Worm (Caenorhabditis elegans) whole organism, young adult: ENCODE results near the gene str-64.

Source experiments
- B0336.3 ChIP-seq: fragments of 200-800 bp; sonication (Bioruptor generic); IDR thresholded peaks from 2 replicates; pipeline ENCODE4 v1.3.6; 2022; ENCODE audit warnings: missing genetic modification characterization, missing compliant biosample characterization
- F57C9.4 ChIP-seq: sonication (generic microtip); optimal IDR thresholded peaks from 2 replicates; lab custom pipeline; 2017; ENCODE audit warnings: mild to moderate bottlenecking, missing genetic modification characterization, missing compliant biosample characterization
- K12H6.12 ChIP-seq: fragments of 200-800 bp; sonication (Bioruptor generic); optimal IDR thresholded peaks from 2 replicates; lab custom pipeline; 2018; ENCODE audit warnings: mild to moderate bottlenecking, missing genetic modification characterization, missing compliant biosample characterization
- T26A5.8 ChIP-seq: sonication (generic microtip); optimal IDR thresholded peaks from 2 replicates; lab custom pipeline; 2016; ENCODE audit warnings: missing genetic modification characterization, missing compliant biosample characterization
- Y79H2A.3 ChIP-seq: fragments of 200-800 bp; sonication (Bioruptor generic); conservative IDR thresholded peaks from 2 replicates; pipeline ENCODE4 v1.3.6; 2022; ENCODE audit warnings: missing genetic modification reagents, missing genetic modification characterization, missing compliant biosample characterization
- ZK185.1 ChIP-seq: sonication (generic microtip); optimal IDR thresholded peaks from 2 replicates; lab custom pipeline; 2016; ENCODE audit warnings: mild to moderate bottlenecking, missing genetic modification characterization, missing compliant biosample characterization; ENCODE audit not compliant: poor library complexity, severe bottlenecking
- akir-1 ChIP-seq: fragments of 200-800 bp; sonication (Bioruptor generic); optimal IDR thresholded peaks from 2 replicates; lab custom pipeline; 2018; ENCODE audit warnings: mild to moderate bottlenecking, missing genetic modification characterization, moderate library complexity, missing compliant biosample characterization
- aptf-2 ChIP-seq: fragments of 200-800 bp; sonication (Bioruptor generic); conservative IDR thresholded peaks from 2 replicates; pipeline ENCODE4 v1.3.6; 2022; ENCODE audit warnings: missing genetic modification reagents, missing genetic modification characterization, missing compliant biosample characterization
- athp-1 ChIP-seq: sonication (generic microtip); optimal IDR thresholded peaks from 2 replicates; lab custom pipeline; 2017; ENCODE audit warnings: mild to moderate bottlenecking, missing genetic modification characterization, missing compliant biosample characterization
- attf-6 ChIP-seq: fragments of 200-800 bp; sonication (Bioruptor generic); IDR thresholded peaks from 2 replicates; pipeline ENCODE4 v1.3.6; 2022; ENCODE audit warnings: missing genetic modification reagents, missing genetic modification characterization, missing compliant biosample characterization
- bed-1 ChIP-seq: fragments of 200-800 bp; sonication (Bioruptor generic); IDR thresholded peaks from 2 replicates; pipeline ENCODE4 v1.3.6; 2022; ENCODE audit warnings: missing genetic modification reagents, missing genetic modification characterization, missing compliant biosample characterization
- ccch-3 ChIP-seq: fragments of 200-800 bp; sonication (Bioruptor generic); optimal IDR thresholded peaks from 2 replicates; lab custom pipeline; 2018; ENCODE audit warnings: mild to moderate bottlenecking, missing genetic modification characterization, missing compliant biosample characterization
- cebp-1 ChIP-seq, 2 experiments: fragments of 200-800 bp in 1 of 2; sonication (Bioruptor generic) in 1 of 2; sonication (generic microtip) in 1 of 2; IDR thresholded peaks in 1 of 2; optimal IDR thresholded peaks in 1 of 2; 2 replicates each; pipeline versions ENCODE4 v1.3.6 to Lab custom; 2017 to 2022; ENCODE audit warnings: missing compliant biosample characterization in 2 of 2, missing genetic modification characterization in 2 of 2, mild to moderate bottlenecking in 1 of 2, missing genetic modification reagents in 1 of 2, moderate library complexity in 1 of 2
- cebp-2 ChIP-seq: fragments of 200-800 bp; sonication (Bioruptor generic); IDR thresholded peaks from 2 replicates; pipeline ENCODE4 v1.3.6; 2022; ENCODE audit warnings: missing genetic modification characterization, missing compliant biosample characterization
- ceh-79 ChIP-seq: sonication (generic microtip); optimal IDR thresholded peaks from 2 replicates; lab custom pipeline; 2017; ENCODE audit warnings: mild to moderate bottlenecking, missing genetic modification characterization, missing compliant biosample characterization
- ceh-91 ChIP-seq: fragments of 200-800 bp; sonication (Bioruptor generic); IDR thresholded peaks from 2 replicates; pipeline ENCODE4 v1.3.6; 2022; ENCODE audit warnings: missing genetic modification reagents, missing genetic modification characterization, missing compliant biosample characterization
- die-1 ChIP-seq: sonication (generic microtip); optimal IDR thresholded peaks from 2 replicates; lab custom pipeline; 2016; ENCODE audit warnings: missing genotype, mild to moderate bottlenecking, missing genetic modification characterization, missing compliant biosample characterization
- dox-1 ChIP-seq: fragments of 200-800 bp; sonication (Bioruptor generic); IDR thresholded peaks from 2 replicates; pipeline ENCODE4 v1.3.6; 2022; ENCODE audit warnings: missing genetic modification reagents, missing genetic modification characterization, missing compliant biosample characterization
- fkh-3 ChIP-seq: sonication (generic microtip); optimal IDR thresholded peaks from 2 replicates; lab custom pipeline; 2016; ENCODE audit warnings: mild to moderate bottlenecking, missing genetic modification characterization, missing compliant biosample characterization
- hlh-12 ChIP-seq: sonication (generic microtip); optimal IDR thresholded peaks from 2 replicates; lab custom pipeline; 2016; ENCODE audit warnings: missing genetic modification characterization, missing compliant biosample characterization
- hlh-26 ChIP-seq: fragments of 200-800 bp; sonication (Bioruptor generic); conservative IDR thresholded peaks from 2 replicates; pipeline ENCODE4 v1.3.6; 2022; ENCODE audit warnings: missing genetic modification reagents, missing genetic modification characterization, missing compliant biosample characterization
- hmg-1.2 ChIP-seq: fragments of 200-800 bp; sonication (Bioruptor generic); IDR thresholded peaks from 2 replicates; pipeline ENCODE4 v1.3.6; 2022; ENCODE audit warnings: missing genetic modification reagents, missing genetic modification characterization, missing compliant biosample characterization
- hrde-1 ChIP-seq: sonication (generic microtip); optimal IDR thresholded peaks from 2 replicates; lab custom pipeline; 2016; ENCODE audit warnings: missing genetic modification characterization, mild to moderate bottlenecking, missing compliant biosample characterization, moderate library complexity, missing genotype, missing genetic modification reagents, borderline replicate concordance
- lag-1 ChIP-seq: fragments of 200-800 bp; sonication (Bioruptor generic); IDR thresholded peaks from 2 replicates; pipeline ENCODE4 v1.3.6; 2022; ENCODE audit warnings: missing genetic modification reagents, missing genetic modification characterization, missing compliant biosample characterization
- let-526 ChIP-seq: fragments of 200-800 bp; sonication (Bioruptor generic); IDR thresholded peaks from 2 replicates; pipeline ENCODE4 v1.3.6; 2022; ENCODE audit warnings: missing genetic modification reagents, missing genetic modification characterization, missing compliant biosample characterization
- lin-35 ChIP-seq, 3 experiments: fragments of 150-350 bp in 2 of 3; sonication (generic microtip) in 1 of 3; optimal IDR thresholded peaks; 2 replicates each; lab custom pipeline; 2014 to 2018; ENCODE audit warnings: missing biosample characterization in 3 of 3, missing genetic modification characterization in 3 of 3, missing genetic modification reagents in 3 of 3
- lin-54 ChIP-seq: fragments of 200-800 bp; sonication (Bioruptor generic); optimal IDR thresholded peaks from 2 replicates; lab custom pipeline; 2018; ENCODE audit warnings: mild to moderate bottlenecking, missing genetic modification characterization, missing compliant biosample characterization
- madf-10 ChIP-seq: sonication (generic microtip); optimal IDR thresholded peaks from 2 replicates; lab custom pipeline; 2016; ENCODE audit warnings: mild to moderate bottlenecking, missing genetic modification characterization, missing compliant biosample characterization
- madf-3 ChIP-seq: fragments of 200-800 bp; sonication (Bioruptor generic); IDR thresholded peaks from 2 replicates; pipeline ENCODE4 v1.3.6; 2022; ENCODE audit warnings: missing genetic modification reagents, missing genetic modification characterization, missing compliant biosample characterization
- nfya-1 ChIP-seq: sonication (generic microtip); optimal IDR thresholded peaks from 2 replicates; lab custom pipeline; 2017; ENCODE audit warnings: antibody characterized with exemption, missing compliant biosample characterization, missing genetic modification characterization, borderline replicate concordance; ENCODE audit not compliant: insufficient read depth
- nfya-2 ChIP-seq: fragments of 200-800 bp; sonication (Bioruptor generic); IDR thresholded peaks from 2 replicates; pipeline ENCODE4 v1.3.6; 2022; ENCODE audit warnings: missing genetic modification reagents, missing genetic modification characterization, missing compliant biosample characterization
- nhr-120 ChIP-seq: fragments of 200-800 bp; sonication (Bioruptor generic); IDR thresholded peaks from 2 replicates; pipeline ENCODE4 v1.3.6; 2022; ENCODE audit warnings: missing genetic modification characterization, missing compliant biosample characterization
- nhr-80 ChIP-seq: sonication (generic microtip); optimal IDR thresholded peaks from 2 replicates; lab custom pipeline; 2016; ENCODE audit warnings: missing genetic modification characterization, missing compliant biosample characterization
- rcor-1 ChIP-seq: fragments of 200-800 bp; sonication (Bioruptor generic); IDR thresholded peaks from 2 replicates; pipeline ENCODE4 v1.3.6; 2022; ENCODE audit warnings: missing genetic modification reagents, missing genetic modification characterization, missing compliant biosample characterization
- repo-1 ChIP-seq: sonication (generic microtip); optimal IDR thresholded peaks from 2 replicates; lab custom pipeline; 2017; ENCODE audit warnings: mild to moderate bottlenecking, missing genetic modification characterization, missing compliant biosample characterization
- sdz-38 ChIP-seq: sonication (generic microtip); optimal IDR thresholded peaks from 2 replicates; lab custom pipeline; 2016; ENCODE audit warnings: missing genotype, missing genetic modification characterization, missing compliant biosample characterization
- snpc-3.4 ChIP-seq: sonication (generic microtip); optimal IDR thresholded peaks from 2 replicates; lab custom pipeline; 2017; ENCODE audit warnings: missing genetic modification characterization, mild to moderate bottlenecking, missing compliant biosample characterization, antibody characterized with exemption, moderate library complexity, missing genotype, missing genetic modification reagents
- somi-1 ChIP-seq: fragments of 200-800 bp; sonication (Bioruptor generic); optimal IDR thresholded peaks from 2 replicates; lab custom pipeline; 2018; ENCODE audit warnings: mild to moderate bottlenecking, missing genetic modification characterization, missing compliant biosample characterization
- sptf-2 ChIP-seq: fragments of 200-800 bp; sonication (Bioruptor generic); optimal IDR thresholded peaks from 2 replicates; lab custom pipeline; 2018; ENCODE audit warnings: mild to moderate bottlenecking, missing genetic modification characterization, missing compliant biosample characterization
- unc-62 ChIP-seq: fragments of 150-350 bp; optimal IDR thresholded peaks from 2 replicates; lab custom pipeline; 2014; ENCODE audit warnings: missing biosample characterization, missing genetic modification reagents, missing genetic modification characterization
- xnd-1 ChIP-seq: sonication (generic microtip); optimal IDR thresholded peaks from 2 replicates; lab custom pipeline; 2016; ENCODE audit warnings: missing genotype, missing genetic modification reagents, missing genetic modification characterization, missing compliant biosample characterization
- ztf-25 ChIP-seq: fragments of 200-800 bp; sonication (Bioruptor generic); IDR thresholded peaks from 2 replicates; pipeline ENCODE4 v1.3.6; 2022; ENCODE audit warnings: missing genetic modification reagents, missing genetic modification characterization, missing compliant biosample characterization
- ztf-28 ChIP-seq: fragments of 200-800 bp; sonication (Bioruptor generic); IDR thresholded peaks from 2 replicates; pipeline ENCODE4 v1.3.6; 2022; ENCODE audit warnings: missing genetic modification reagents, missing genetic modification characterization, missing compliant biosample characterization

Gene str-64

ce11 chrV:3282957-3283356 is at the start of gene str-64:
Gene str-64 (plus strand): TSS chrV:3283257.
- TF ChIP-seq ztf-28 (GFP tag; lab: Robert Waterston, UW) (no peak), xnd-1 (no peak), nhr-80 (no peak), aptf-2 (GFP tag; lab: Robert Waterston, UW) (no peak), F57C9.4 (no peak), sdz-38 (tag; lab: Kevin White, UChicago) (no peak), lag-1 (GFP tag; lab: Robert Waterston, UW) (no peak), cebp-2 (GFP tag; lab: Robert Waterston, UW) (no peak), hmg-1.2 (GFP tag; lab: Robert Waterston, UW) (no peak), snpc-3.4 (tag; lab: Kevin White, UChicago) (no peak), madf-10 (tag; lab: Kevin White, UChicago) (no peak), akir-1 (GFP tag; lab: Kevin White, UChicago) (no peak), fkh-3 (tag; lab: Kevin White, UChicago) (no peak), madf-3 (no peak), athp-1 (tag; lab: Kevin White, UChicago) (no peak), ceh-91 (GFP tag; lab: Robert Waterston, UW) (no peak)

DNA sequence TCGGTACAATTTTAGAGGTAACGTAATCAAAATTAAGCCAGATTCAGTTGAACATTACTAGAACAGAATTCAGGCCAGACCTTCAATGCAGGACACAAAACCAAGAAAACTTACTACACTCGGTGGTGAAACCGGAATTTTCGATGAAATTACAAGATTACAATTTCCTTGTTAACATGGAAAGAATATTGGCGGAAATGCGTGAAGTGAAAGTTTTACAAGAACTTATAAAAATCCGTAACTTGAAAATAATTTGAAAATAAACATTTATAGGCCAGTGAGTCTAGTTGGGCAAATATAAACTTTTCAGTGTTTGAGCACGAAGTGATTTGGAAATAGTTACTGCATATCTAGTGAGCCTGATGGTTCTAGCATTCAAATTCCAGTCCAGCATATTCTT is 48.2 kb upstream of the str-64 start, which contains the start of gene K08D9.6:
K08D9.6 (minus strand) TSS at position 101 of the 400 bp plus-strand sequence.
- TF ChIP-seq ccch-3 (no peak), nfya-1 (tag; lab: Kevin White, UChicago) (no peak), unc-62 (GFP tag; lab: Kevin White, UChicago) (no peak), attf-6 (GFP tag; lab: Robert Waterston, UW) (no peak), dox-1 (GFP tag; lab: Robert Waterston, UW) (no peak), K12H6.12 (tag; lab: Kevin White, UChicago) (no peak), bed-1 (GFP tag; lab: Robert Waterston, UW) (no peak), sdz-38 (tag; lab: Kevin White, UChicago) (no peak), nhr-120 (no peak)

- TF ChIP-seq cebp-1 (GFP tag; IDR thresholded peaks at IDR 0.05; lab: Robert Waterston, UW) (no peak), cebp-1 (tag; optimal IDR thresholded peaks at IDR 0.05; lab: Kevin White, UChicago) (no peak), ZK185.1 (tag; lab: Kevin White, UChicago) (no peak), B0336.3 (GFP tag; lab: Robert Waterston, UW) (no peak), T26A5.8 (tag; lab: Kevin White, UChicago) (no peak), lin-35 (GFP tag; optimal IDR thresholded peaks at IDR 0.05; lab: Kevin White, UChicago) (no peak)
Observed at ce11 chrV:3236610-3237009, 46.4 kb upstream of the str-64 start, which contains the start of the genes K08D9.9 and str-16. Gene K08D9.9 (minus strand): TSS chrV:3236710. Gene str-16 (plus strand): TSS chrV:3236875.

- TF ChIP-seq hlh-26 (GFP tag; lab: Robert Waterston, UW), result no peak
- TF ChIP-seq rcor-1 (GFP tag; lab: Robert Waterston, UW), result no peak
- no peak for TF ChIP-seq nfya-2 (GFP tag; lab: Robert Waterston, UW)
- TF ChIP-seq sptf-2, result no peak
- TF ChIP-seq lin-54 (GFP tag; lab: Kevin White, UChicago), result no peak
- no peak for TF ChIP-seq ztf-25 (GFP tag; lab: Robert Waterston, UW)
- TF ChIP-seq attf-6 (GFP tag; lab: Robert Waterston, UW), result no peak
- TF ChIP-seq Y79H2A.3 (GFP tag; lab: Robert Waterston, UW), result no peak
- TF ChIP-seq repo-1, result no peak
- TF ChIP-seq hlh-12 (tag; lab: Kevin White, UChicago), result no peak
- no peak for TF ChIP-seq die-1 (tag; lab: Kevin White, UChicago)
- no peak for TF ChIP-seq ceh-79 (tag; lab: Kevin White, UChicago)
- TF ChIP-seq B0336.3 (GFP tag; lab: Robert Waterston, UW), result no peak
- TF ChIP-seq let-526 (GFP tag; lab: Robert Waterston, UW), result no peak
- no peak for TF ChIP-seq fkh-3 (tag; lab: Kevin White, UChicago)
- TF ChIP-seq hrde-1 (tag; lab: Kevin White, UChicago), result no peak
- TF ChIP-seq hmg-1.2 (GFP tag; lab: Robert Waterston, UW), result no peak
- no peak for TF ChIP-seq somi-1 (GFP tag; lab: Kevin White, UChicago)
Observed at ce11 chrV:3241175-3241574, 41.9 kb upstream of the str-64 start, which contains the start of gene srj-11. Gene srj-11 (plus strand): TSS chrV:3241424.
